Fruit fly (Drosophila melanogaster): Measurements from ENCODE around the gene Tpr2.

Gene Tpr2

dm6 chr2L:16519582-16520474 lies 28.5 kb downstream of the Tpr2 start:
- TF ChIP-seq CG8478 (optimal IDR thresholded peaks at IDR 0.05) (no peak), CTCF (optimal IDR thresholded peaks at IDR 0.05) (no peak)

- TF ChIP-seq CG8478 (optimal IDR thresholded peaks at IDR 0.05) (no peak), CTCF (optimal IDR thresholded peaks at IDR 0.05) (no peak)
These were observed 29.4 kb downstream of the Tpr2 start for dm6 chr2L:16520475-16521344.

DNA sequence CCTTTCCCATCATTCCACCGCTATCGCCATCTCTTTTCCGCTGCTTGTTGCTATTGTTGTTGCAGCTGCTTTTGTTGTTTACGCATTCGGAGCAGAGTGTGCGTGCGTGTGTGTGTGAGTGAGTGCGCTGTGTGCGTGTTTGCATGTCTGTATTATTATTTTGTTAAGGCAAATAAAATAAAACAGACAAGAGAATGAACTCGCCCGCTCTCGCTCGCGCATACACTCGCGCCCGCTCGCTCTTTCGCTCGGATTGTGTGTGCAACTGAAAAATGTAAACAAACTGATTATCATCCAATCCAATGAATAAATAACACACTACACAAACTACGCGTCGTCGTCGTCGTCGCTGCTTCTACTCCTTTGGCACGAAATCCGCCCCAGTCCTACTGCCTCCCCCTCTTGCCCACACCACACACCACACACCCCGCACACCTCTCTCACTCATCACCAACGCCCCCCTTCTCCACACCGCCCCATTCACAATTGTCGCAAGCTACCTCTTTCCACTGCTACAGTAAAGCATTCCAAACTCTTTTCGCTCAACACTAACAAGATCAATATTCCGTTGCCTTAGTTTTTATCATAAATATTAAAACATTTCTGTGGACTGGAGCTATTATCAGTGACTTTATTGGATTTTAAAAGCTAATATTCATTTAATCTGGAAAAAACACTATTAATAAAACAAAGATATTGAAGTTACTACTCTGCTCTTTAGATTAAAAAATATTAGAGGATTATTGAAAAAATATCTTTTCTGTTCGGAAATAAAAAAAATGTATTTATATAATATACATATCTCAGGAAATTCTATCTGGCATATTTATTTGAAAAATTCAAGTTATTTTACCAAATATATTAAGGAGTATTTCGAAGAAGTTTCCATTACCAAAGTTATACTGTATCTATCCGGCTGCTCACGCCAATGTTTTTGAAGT lies 30.3 kb downstream of the Tpr2 start:
- TF ChIP-seq CTCF (optimal IDR thresholded peaks at IDR 0.05), result no peak

DNA sequence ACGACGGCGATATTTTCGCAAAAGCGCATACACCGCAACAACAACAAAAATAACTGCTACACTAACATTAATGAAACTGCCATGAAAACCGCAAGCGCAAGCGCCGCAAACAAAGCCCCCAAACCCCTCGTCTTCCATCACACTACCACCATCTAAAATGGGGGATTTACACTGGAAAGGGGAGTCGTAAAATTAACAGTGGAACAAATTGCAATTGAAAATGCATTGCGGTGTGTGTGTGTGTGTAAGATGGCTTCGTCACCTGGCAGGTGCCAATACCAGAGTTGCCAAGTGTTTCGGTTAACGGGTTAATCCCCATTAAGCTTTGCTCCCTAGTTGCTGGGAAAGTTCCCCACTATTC lies 30.9 kb downstream of the Tpr2 start:
- no peak for TF ChIP-seq CG8478 (optimal IDR thresholded peaks at IDR 0.05)
- TF ChIP-seq CTCF (optimal IDR thresholded peaks at IDR 0.05), result no peak

dm6 chr2L:16523091-16523490 lies 31.8 kb downstream of the Tpr2 start:
- no peak for TF ChIP-seq CG8478 (optimal IDR thresholded peaks at IDR 0.05)
- TF ChIP-seq CTCF (optimal IDR thresholded peaks at IDR 0.05), result no peak

dm6 chr2L:16525114-16525513 lies 33.8 kb downstream of the Tpr2 start:
- TF ChIP-seq CG8478 (optimal IDR thresholded peaks at IDR 0.05), result no peak
- no peak for TF ChIP-seq CTCF (optimal IDR thresholded peaks at IDR 0.05)

- TF ChIP-seq CG8478 (optimal IDR thresholded peaks at IDR 0.05) (no peak), CTCF (optimal IDR thresholded peaks at IDR 0.05) (no peak)
These were observed 34.7 kb downstream of the Tpr2 start for dm6 chr2L:16526015-16526518.

- no peak for TF ChIP-seq CG8478 (optimal IDR thresholded peaks at IDR 0.05)
- TF ChIP-seq CTCF (optimal IDR thresholded peaks at IDR 0.05), result no peak
These were observed 35.2 kb downstream of the Tpr2 start for dm6 chr2L:16526578-16526977.

- no peak for TF ChIP-seq CG8478 (optimal IDR thresholded peaks at IDR 0.05)
- no peak for TF ChIP-seq CTCF (optimal IDR thresholded peaks at IDR 0.05)
These were observed 37.2 kb downstream of the Tpr2 start for dm6 chr2L:16528493-16528892.

DNA sequence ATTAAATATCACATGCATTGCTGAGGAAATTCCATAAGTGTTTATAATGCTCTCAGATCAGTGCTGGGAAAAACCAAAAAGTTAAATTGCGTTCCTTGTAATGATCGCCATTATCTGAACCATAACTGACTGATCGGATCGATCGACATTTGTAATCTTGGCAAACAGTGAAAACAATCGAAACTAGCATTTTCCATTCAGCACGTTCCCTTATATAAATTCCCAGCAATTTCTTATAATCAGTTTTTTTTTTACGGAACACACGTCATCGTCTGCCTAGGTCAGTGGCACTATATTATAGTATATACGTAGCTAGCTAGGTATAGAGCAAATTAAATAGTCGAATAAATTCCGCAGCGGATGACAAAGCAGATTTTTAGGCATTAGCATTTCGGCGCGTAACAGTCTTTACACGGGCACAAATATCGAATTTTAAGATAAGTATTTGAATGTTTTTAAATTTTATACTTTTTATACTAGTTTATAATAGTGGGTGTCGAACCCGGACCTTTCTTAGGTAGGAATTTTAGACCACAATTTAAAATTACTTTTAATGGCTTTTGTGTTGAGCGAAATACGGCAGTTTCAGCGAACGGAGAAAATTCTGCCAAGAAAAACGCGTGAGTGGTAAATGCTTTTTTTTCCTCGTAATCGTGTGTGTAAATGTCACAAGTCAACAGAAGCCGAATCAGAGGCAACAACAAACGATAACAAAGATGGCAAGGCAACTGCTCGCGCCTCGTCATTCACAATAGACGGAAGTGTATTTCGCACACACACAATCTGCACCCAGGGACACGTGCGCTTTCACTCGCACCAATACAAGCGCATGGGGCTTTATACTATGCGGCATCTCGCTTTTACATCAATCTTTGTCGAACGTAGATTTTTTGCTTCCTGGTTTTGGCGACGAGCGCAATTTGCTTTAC lies 38.4 kb downstream of the Tpr2 start:
- no peak for TF ChIP-seq CG8478 (optimal IDR thresholded peaks at IDR 0.05)
- TF ChIP-seq CTCF (optimal IDR thresholded peaks at IDR 0.05), result no peak

dm6 chr2L:16530414-16530771 lies 39.1 kb downstream of the Tpr2 start:
- TF ChIP-seq CG8478 (optimal IDR thresholded peaks at IDR 0.05) (no peak), CTCF (optimal IDR thresholded peaks at IDR 0.05) (no peak)

DNA sequence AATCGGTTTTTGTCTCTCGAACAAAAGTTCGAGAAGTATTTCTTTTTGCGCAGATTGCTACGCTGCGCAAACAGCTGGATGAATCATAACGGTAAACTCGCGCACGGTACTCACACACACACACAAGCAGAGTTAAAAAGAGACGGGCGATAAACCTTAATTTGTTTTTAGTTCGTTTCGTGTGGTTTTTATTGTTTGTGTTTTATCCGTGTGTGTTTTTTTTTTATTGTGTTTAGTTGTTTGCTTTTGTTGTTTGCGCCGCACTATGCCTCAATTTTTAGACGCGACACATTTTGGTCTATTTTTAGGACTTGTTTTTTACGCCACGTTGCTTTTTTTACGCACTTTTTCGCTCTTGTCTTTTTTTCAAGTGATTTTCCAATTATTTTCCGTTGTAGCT lies 39.5 kb downstream of the Tpr2 start:
- TF ChIP-seq CG8478 (optimal IDR thresholded peaks at IDR 0.05) (no peak), CTCF (optimal IDR thresholded peaks at IDR 0.05) (no peak)

dm6 chr2L:16531507-16532134 lies 40.3 kb downstream of the Tpr2 start:
- TF ChIP-seq CG8478 (optimal IDR thresholded peaks at IDR 0.05) (no peak), CTCF (optimal IDR thresholded peaks at IDR 0.05) (no peak)
